Fruit fly (Drosophila melanogaster) whole organism, embryonic: ENCODE data around the gene Elp4.

ENCODE experiments used
- CG10366 ChIP-seq: fragments of 200-800 bp; sonication (Bioruptor generic); IDR thresholded peaks from 2 replicates; pipeline ENCODE4 v1.3.6; 2022; ENCODE audit warnings: missing biosample characterization, missing genetic modification characterization
- Spps ChIP-seq: fragments of 200-800 bp; sonication (Bioruptor generic); optimal IDR thresholded peaks from 2 replicates; lab custom pipeline; 2018; ENCODE audit warnings: missing biosample characterization, mild to moderate bottlenecking, missing genetic modification characterization
- tll ChIP-seq, 2 experiments: fragments of 200-800 bp in 1 of 2; fragments of >200 bp in 1 of 2; sonication (Bioruptor generic) in 1 of 2; optimal IDR thresholded peaks; 2 replicates each; lab custom pipeline; 2017 to 2019; ENCODE audit warnings: missing biosample characterization in 2 of 2, missing genetic modification characterization in 2 of 2, mild to moderate bottlenecking in 1 of 2, moderate library complexity in 1 of 2

dm6 chr2L:5479971-5480370, 44.0 kb upstream of the Elp4 start:
- TF ChIP-seq Spps (no peak), tll (GFP tag; optimal IDR thresholded peaks at IDR 0.05; lab: Kevin White, UChicago) (no peak), CG10366 (GFP tag; lab: Robert Waterston, UW) (no peak)
